Worm (Caenorhabditis elegans): ENCODE measurements around the gene epg-4.

Gene epg-4

DNA sequence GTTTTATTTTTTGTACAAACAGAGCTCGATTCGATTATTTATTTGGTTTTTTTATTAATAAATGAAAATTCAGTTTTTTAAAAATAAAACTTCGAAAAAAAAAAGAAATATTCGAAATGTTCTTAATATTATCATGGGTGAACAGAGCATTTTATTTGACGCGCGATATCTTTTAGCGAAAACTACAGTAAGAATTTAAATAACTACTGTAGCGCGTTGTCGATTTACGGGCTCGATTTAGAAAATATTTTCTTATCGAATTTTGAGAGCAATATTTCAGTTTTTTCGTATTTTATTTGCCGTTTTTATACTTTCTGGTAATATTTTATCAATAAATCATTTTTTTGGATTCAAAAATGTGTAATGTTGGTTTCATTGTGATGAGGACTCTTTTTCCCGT lies 39.1 kb downstream of the epg-4 start (continued):
- TF ChIP-seq unc-62 (GFP tag; optimal IDR thresholded peaks at IDR 0.05 in 1 of 2) (no peak), unc-62 (tag; optimal IDR thresholded peaks at IDR 0.05) (no peak), aha-1 (tag) (no peak), ceh-44 (GFP tag; IDR thresholded peaks at IDR 0.05) (no peak), ztf-7 (tag; optimal IDR thresholded peaks at IDR 0.05) (no peak), nhr-237 (tag; optimal IDR thresholded peaks at IDR 0.05) (no peak), T20F7.1 (GFP tag; optimal IDR thresholded peaks at IDR 0.05) (no peak), pqm-1 (tag; optimal IDR thresholded peaks at IDR 0.05) (no peak), unc-39 (tag; optimal IDR thresholded peaks at IDR 0.05) (no peak), ces-1 (GFP tag; optimal IDR thresholded peaks at IDR 0.05) (no peak), madf-5 (GFP tag; IDR thresholded peaks at IDR 0.05) (no peak), R02D3.7 (tag; optimal IDR thresholded peaks at IDR 0.05) (peak; percentile 65), ZK546.5 (tag; optimal IDR thresholded peaks at IDR 0.05) (no peak), hlh-30 (tag; optimal IDR thresholded peaks at IDR 0.05; ENCODE audit: insufficient read depth) (no peak), F37D6.2 (tag; optimal IDR thresholded peaks at IDR 0.05) (no peak), nhr-10 (tag; optimal IDR thresholded peaks at IDR 0.05) (no peak), dmd-6 (GFP tag; IDR thresholded peaks at IDR 0.05) (no peak), nhr-102 (tag; optimal IDR thresholded peaks at IDR 0.05) (peak; percentile 23), ceh-32 (tag; optimal IDR thresholded peaks at IDR 0.05; ENCODE audit: poor library complexity) (no peak), daf-16 (GFP tag; optimal IDR thresholded peaks at IDR 0.05) (no peak), daf-16 (tag; optimal IDR thresholded peaks at IDR 0.05) (peak; percentile 1), fos-1 (tag; optimal IDR thresholded peaks at IDR 0.05) (no peak), lin-15B (tag; optimal IDR thresholded peaks at IDR 0.05) (no peak)

DNA sequence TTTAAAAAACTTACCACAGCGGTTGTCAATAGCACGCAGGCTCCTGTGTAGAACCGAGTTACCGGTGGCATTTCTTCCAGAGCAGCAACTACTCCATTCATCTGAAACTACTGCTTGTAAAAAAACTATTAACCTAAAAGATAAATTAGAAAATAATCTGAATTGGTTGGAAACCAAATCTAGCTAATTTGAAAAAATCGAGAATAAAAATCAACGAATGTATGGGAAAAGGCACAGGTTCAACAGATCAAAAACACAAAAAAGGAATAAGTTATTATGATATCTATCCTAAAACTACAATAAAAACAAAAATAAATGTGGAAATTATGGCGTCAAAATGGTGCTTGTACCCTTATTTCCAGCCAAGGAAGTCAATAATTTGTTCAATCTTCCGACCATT lies 41.1 kb downstream of the epg-4 start, which contains the start of gene der-2:
der-2 (minus strand) TSS at position 101 of the 400 bp plus-strand sequence.
- no peak for TF ChIP-seq ztf-11 (tag; optimal IDR thresholded peaks at IDR 0.05)

DNA sequence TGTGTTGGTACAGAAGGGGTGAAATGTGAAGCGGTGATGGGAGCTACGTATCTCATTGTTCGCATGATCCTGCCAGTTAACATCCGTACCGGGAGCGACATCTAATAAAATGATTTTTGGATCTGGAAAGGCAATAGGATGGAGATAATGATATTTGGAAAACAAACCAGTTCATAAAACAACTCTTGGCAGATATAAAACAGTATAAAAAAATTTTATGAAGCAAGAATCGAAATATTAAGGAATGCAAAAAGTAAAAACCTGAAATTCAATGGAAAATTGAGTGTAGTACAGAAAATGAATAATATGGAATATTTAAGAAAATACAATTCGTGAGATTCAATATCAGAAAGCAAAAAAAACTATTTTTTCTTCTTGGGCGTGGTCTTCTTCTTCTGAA lies 44.6 kb downstream of the epg-4 start, which contains the start of gene hsp-75:
hsp-75 (minus strand) TSS at position 101 of the 400 bp plus-strand sequence.
- TF ChIP-seq tag-97 (GFP tag; IDR thresholded peaks at IDR 0.05) (no peak), ztf-7 (tag; optimal IDR thresholded peaks at IDR 0.05) (no peak), lin-29 (GFP tag; IDR thresholded peaks at IDR 0.05) (no peak), aly-2 (tag; optimal IDR thresholded peaks at IDR 0.05) (no peak), Y75B8A.6 (GFP tag; IDR thresholded peaks at IDR 0.05) (no peak), saeg-2 (GFP tag; IDR thresholded peaks at IDR 0.05) (no peak), nhr-42 (GFP tag; IDR thresholded peaks at IDR 0.05) (no peak), Y48G9A.11 (GFP tag; IDR thresholded peaks at IDR 0.05) (no peak), ceh-28 (tag; optimal IDR thresholded peaks at IDR 0.05) (no peak), duxl-1 (tag; optimal IDR thresholded peaks at IDR 0.05; ENCODE audit: poor library complexity) (no peak), arid-1 (GFP tag; conservative IDR thresholded peaks at IDR 0.05) (no peak), tra-1 (GFP tag; IDR thresholded peaks at IDR 0.05) (no peak), fkh-10 (GFP tag; optimal IDR thresholded peaks at IDR 0.05) (no peak), nhr-28 (tag; optimal IDR thresholded peaks at IDR 0.05) (no peak)

DNA sequence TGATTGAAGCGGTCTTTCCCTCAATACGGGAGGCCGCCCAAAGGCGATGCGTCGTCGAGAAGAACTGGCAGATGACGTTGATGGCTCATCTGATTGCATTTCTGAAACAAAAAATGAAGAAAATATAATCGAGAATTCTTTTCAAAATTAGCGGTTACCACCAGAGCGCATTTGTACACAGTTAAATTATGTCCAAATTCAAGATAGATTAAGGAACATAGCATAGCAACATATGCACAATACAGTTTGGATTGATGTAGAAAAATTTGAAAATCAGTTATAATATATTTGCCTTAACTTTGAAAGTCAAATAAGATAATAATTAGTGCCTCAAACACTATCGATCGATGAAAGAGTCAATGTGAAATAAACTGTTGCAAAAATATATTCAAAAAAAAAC lies 47.7 kb downstream of the epg-4 start, which contains the start of gene R151.8:
R151.8 (minus strand) TSS at position 101 of the 400 bp plus-strand sequence.
- TF ChIP-seq arid-1 (GFP tag; conservative IDR thresholded peaks at IDR 0.05) (no peak), F44E2.7 (GFP tag; IDR thresholded peaks at IDR 0.05) (no peak), madf-9 (GFP tag; conservative IDR thresholded peaks at IDR 0.05) (no peak), dve-1 (tag; optimal IDR thresholded peaks at IDR 0.05; ENCODE audit: insufficient read depth) (no peak), ceh-82 (tag; optimal IDR thresholded peaks at IDR 0.05) (no peak), snpc-4 (tag; optimal IDR thresholded peaks at IDR 0.05) (no peak), dmd-9 (GFP tag; IDR thresholded peaks at IDR 0.05) (no peak)
